Fruit fly (Drosophila melanogaster): ENCODE data around the gene sws.

The sws gene

DNA sequence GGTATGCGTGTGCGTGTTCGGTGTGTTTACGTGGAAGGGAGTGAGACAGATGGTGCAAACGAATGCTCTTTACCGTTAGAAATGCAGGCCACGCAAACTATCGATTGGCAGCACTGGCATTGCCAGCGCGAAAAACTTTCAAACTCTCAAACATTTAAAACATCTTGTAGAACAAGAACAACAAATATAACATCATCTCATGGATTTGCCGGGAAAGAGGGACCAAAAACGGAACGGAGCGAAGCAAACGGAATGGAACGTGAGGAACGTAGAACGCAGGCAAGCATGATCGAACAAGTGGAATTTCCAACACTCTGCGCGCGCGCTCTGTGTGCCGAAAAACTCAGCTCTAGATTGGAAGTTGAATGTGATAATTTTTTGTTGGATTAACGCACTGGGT is 8.5 kb downstream of the sws start:
- TF ChIP-seq pan (optimal IDR thresholded peaks at IDR 0.05), result no peak
- TF ChIP-seq CrebA (GFP tag; optimal IDR thresholded peaks at IDR 0.05; ENCODE audit: borderline replicate concordance), result no peak
- TF ChIP-seq h (GFP tag; optimal IDR thresholded peaks at IDR 0.05), result no peak
- TF ChIP-seq HLH106 (tag; optimal IDR thresholded peaks at IDR 0.05), result no peak
- no peak for TF ChIP-seq OdsH (GFP tag; optimal IDR thresholded peaks at IDR 0.05)
- TF ChIP-seq dsf (GFP tag; optimal IDR thresholded peaks at IDR 0.05; ENCODE audit: borderline replicate concordance), result no peak
- TF ChIP-seq N (GFP tag; optimal IDR thresholded peaks at IDR 0.05), result no peak
- TF ChIP-seq foxo (GFP tag; optimal IDR thresholded peaks at IDR 0.05), result no peak

DNA sequence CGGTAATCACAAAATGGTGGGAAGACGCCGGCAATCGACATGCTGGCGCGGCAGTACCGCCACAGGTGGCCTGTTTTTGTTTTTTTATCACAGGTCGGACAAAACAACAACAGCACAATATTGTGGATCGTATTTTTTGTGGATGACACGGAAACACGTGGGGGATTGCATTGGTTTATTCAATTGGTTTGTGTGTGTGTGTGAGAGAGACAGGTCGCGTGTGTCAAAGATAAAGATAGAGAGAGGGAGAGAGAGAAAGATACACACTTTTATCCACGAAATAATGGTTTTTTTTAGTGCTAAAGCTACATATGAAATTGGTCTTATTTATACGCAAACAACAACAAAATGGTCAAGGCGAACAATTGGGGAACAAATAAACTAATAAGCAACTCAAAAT is 9.0 kb downstream of the sws start:
- TF ChIP-seq foxo (GFP tag; optimal IDR thresholded peaks at IDR 0.05) (no peak), Hnf4 (GFP tag; optimal IDR thresholded peaks at IDR 0.05) (no peak), dl (GFP tag; optimal IDR thresholded peaks at IDR 0.05; ENCODE audit: insufficient read depth in 1 of 2, partially characterized antibody in 2 of 2) (no peak), dmrt93B (GFP tag; optimal IDR thresholded peaks at IDR 0.05) (no peak), jim (GFP tag; optimal IDR thresholded peaks at IDR 0.05) (no peak), rgr (GFP tag; optimal IDR thresholded peaks at IDR 0.05) (no peak), psq (GFP tag; optimal IDR thresholded peaks at IDR 0.05) (no peak), dsf (GFP tag; optimal IDR thresholded peaks at IDR 0.05; ENCODE audit: borderline replicate concordance) (no peak), OdsH (GFP tag; optimal IDR thresholded peaks at IDR 0.05) (no peak), pan (optimal IDR thresholded peaks at IDR 0.05) (no peak), Dif (GFP tag; optimal IDR thresholded peaks at IDR 0.05; ENCODE audit: partially characterized antibody) (no peak), br (GFP tag; optimal IDR thresholded peaks at IDR 0.05) (no peak), tai (GFP tag; optimal IDR thresholded peaks at IDR 0.05) (no peak), Rel (GFP tag; optimal IDR thresholded peaks at IDR 0.05) (no peak), Rel (tag; optimal IDR thresholded peaks at IDR 0.05) (no peak), HLH106 (tag; optimal IDR thresholded peaks at IDR 0.05) (no peak), CG9705 (GFP tag; optimal IDR thresholded peaks at IDR 0.05) (no peak), GATAd (GFP tag; optimal IDR thresholded peaks at IDR 0.05) (no peak), Myc (optimal IDR thresholded peaks at IDR 0.05) (no peak), ey (GFP tag; optimal IDR thresholded peaks at IDR 0.05) (no peak), Hr78 (GFP tag; optimal IDR thresholded peaks at IDR 0.05) (no peak)

DNA sequence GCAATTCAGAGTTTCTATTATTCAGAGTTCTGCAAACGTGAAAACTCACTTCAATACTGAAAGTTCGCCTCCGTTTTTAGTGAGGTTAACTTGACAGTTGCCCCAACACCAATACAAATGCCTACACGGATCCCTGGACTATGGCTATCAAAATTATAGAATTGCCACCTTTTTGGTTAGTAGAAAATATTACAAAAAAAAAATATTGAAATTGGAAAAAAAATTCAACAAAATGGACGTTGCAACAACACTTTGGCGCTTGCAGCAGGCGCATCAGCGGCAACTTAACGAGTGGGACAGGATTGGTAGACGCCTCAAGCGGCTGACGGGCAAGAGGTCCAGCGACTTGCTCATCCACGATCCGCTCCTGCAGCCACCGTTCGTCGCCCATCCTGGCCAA is 12.1 kb downstream of the sws start, which contains the start of the genes CG15332 and CG15330:
TSS of gene CG15332 (minus strand) at position 101 of the 400 bp plus-strand sequence.
TSS of gene CG15330 (plus strand) at position 175 of the 400 bp plus-strand sequence.
- TF ChIP-seq tai (GFP tag; optimal IDR thresholded peaks at IDR 0.05), result no peak
- no peak for TF ChIP-seq Mio (GFP tag; optimal IDR thresholded peaks at IDR 0.05)
- TF ChIP-seq dmrt93B (GFP tag; optimal IDR thresholded peaks at IDR 0.05), result no peak
- TF ChIP-seq Myc (optimal IDR thresholded peaks at IDR 0.05), result no peak
- TF ChIP-seq dl (GFP tag; optimal IDR thresholded peaks at IDR 0.05; ENCODE audit: insufficient read depth in 1 of 2, partially characterized antibody in 2 of 2), result no peak
- no peak for TF ChIP-seq Rel (GFP tag; optimal IDR thresholded peaks at IDR 0.05)
- TF ChIP-seq Rel (tag; optimal IDR thresholded peaks at IDR 0.05), result no peak
- TF ChIP-seq Hr83 (GFP tag; optimal IDR thresholded peaks at IDR 0.05; ENCODE audit: poor library complexity, severe bottlenecking), result no peak
- TF ChIP-seq Sp1 (GFP tag; optimal IDR thresholded peaks at IDR 0.05), result no peak
- TF ChIP-seq CG32264 (GFP tag; optimal IDR thresholded peaks at IDR 0.05), result no peak

DNA sequence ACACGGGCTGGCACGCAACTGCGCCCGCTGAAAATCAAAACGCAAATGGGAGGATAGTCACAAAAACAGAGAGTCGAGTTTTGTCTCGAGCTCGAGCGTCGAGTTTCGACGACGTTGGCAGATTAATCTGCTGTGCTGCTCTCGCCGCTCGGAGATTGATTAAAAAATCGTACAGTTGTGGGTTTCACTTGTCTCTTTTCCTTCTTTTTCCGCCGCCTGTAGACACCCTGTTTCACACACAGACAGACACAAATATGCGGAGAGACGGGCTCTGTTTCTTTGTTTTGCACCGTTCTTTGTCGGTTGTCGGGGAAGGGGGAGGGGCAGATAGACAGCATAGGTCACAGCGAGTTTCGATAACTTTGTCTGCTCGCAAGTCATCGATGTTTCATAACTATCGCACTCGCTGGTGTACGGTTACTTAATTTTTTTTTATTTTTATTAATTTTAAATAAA is 21.1 kb downstream of the sws start, which contains the start of gene orion:
TSS of gene orion (minus strand) at position 51 of the 456 bp plus-strand sequence.
- TF ChIP-seq psq (GFP tag; optimal IDR thresholded peaks at IDR 0.05), result peak; percentile 58
- TF ChIP-seq jim (GFP tag; optimal IDR thresholded peaks at IDR 0.05), result peak; percentile 60
- peak; percentile 45 to 53 for TF ChIP-seq dl (GFP tag; optimal IDR thresholded peaks at IDR 0.05; ENCODE audit: insufficient read depth in 1 of 2, partially characterized antibody in 2 of 2)
- TF ChIP-seq Dif (GFP tag; optimal IDR thresholded peaks at IDR 0.05; ENCODE audit: partially characterized antibody), result peak; percentile 90
- peak; percentile 94 for TF ChIP-seq Vsx2 (GFP tag; optimal IDR thresholded peaks at IDR 0.05; ENCODE audit: partially characterized antibody)
- peak; percentile 2 for TF ChIP-seq br (GFP tag; optimal IDR thresholded peaks at IDR 0.05)
- no peak for TF ChIP-seq Rel (GFP tag; optimal IDR thresholded peaks at IDR 0.05)
- TF ChIP-seq Rel (tag; optimal IDR thresholded peaks at IDR 0.05), result peak; percentile 69
- no peak for TF ChIP-seq rgr (GFP tag; optimal IDR thresholded peaks at IDR 0.05)
- TF ChIP-seq Mio (GFP tag; optimal IDR thresholded peaks at IDR 0.05), result no peak
